Worm (Caenorhabditis elegans) whole organism, late embryonic: ENCODE results near the gene mut-15.

Experiments used
- C08G9.2 ChIP-seq: sonication (generic microtip); optimal IDR thresholded peaks from 2 replicates; lab custom pipeline; 2016; ENCODE audit warnings: mild to moderate bottlenecking, missing genetic modification characterization, moderate library complexity, missing compliant biosample characterization
- C38D4.7 ChIP-seq: fragments of 200-800 bp; sonication (Bioruptor generic); optimal IDR thresholded peaks from 2 replicates; lab custom pipeline; 2018; ENCODE audit warnings: mild to moderate bottlenecking, missing genetic modification characterization, moderate library complexity, missing compliant biosample characterization
- F13H6.1 ChIP-seq: sonication (generic microtip); optimal IDR thresholded peaks from 2 replicates; lab custom pipeline; 2016; ENCODE audit warnings: missing genetic modification characterization, missing compliant biosample characterization
- K02D7.2 ChIP-seq: sonication (generic microtip); optimal IDR thresholded peaks from 2 replicates; lab custom pipeline; 2017; ENCODE audit warnings: mild to moderate bottlenecking, missing genetic modification characterization, missing compliant biosample characterization
- K09A11.1 ChIP-seq: sonication (generic microtip); optimal IDR thresholded peaks from 2 replicates; lab custom pipeline; 2017; ENCODE audit warnings: antibody characterized with exemption, mild to moderate bottlenecking, missing genetic modification characterization, missing compliant biosample characterization; ENCODE audit not compliant: insufficient read depth
- T23F11.4 ChIP-seq: fragments of 200-800 bp; sonication (Bioruptor generic); optimal IDR thresholded peaks from 2 replicates; lab custom pipeline; 2018; ENCODE audit warnings: mild to moderate bottlenecking, missing genetic modification characterization, missing compliant biosample characterization
- Y22D7AL.16 ChIP-seq: sonication (generic microtip); optimal IDR thresholded peaks from 2 replicates; lab custom pipeline; 2016; ENCODE audit warnings: missing genetic modification characterization, missing compliant biosample characterization
- ama-1 ChIP-seq: fragments of 150-350 bp; optimal IDR thresholded peaks from 2 replicates; lab custom pipeline; 2014
- ceh-14 ChIP-seq: sonication (generic microtip); optimal IDR thresholded peaks from 2 replicates; lab custom pipeline; 2016; ENCODE audit warnings: missing genotype, missing genetic modification characterization, missing compliant biosample characterization
- ceh-19 ChIP-seq: fragments of 200-800 bp; sonication (Bioruptor generic); optimal IDR thresholded peaks from 2 replicates; lab custom pipeline; 2018; ENCODE audit warnings: mild to moderate bottlenecking, missing genetic modification characterization, missing compliant biosample characterization
- ceh-2 ChIP-seq: sonication (generic microtip); optimal IDR thresholded peaks from 2 replicates; lab custom pipeline; 2016; ENCODE audit warnings: missing genotype, missing genetic modification characterization, missing compliant biosample characterization
- ceh-30 ChIP-seq: fragments of 150-350 bp; optimal IDR thresholded peaks from 2 replicates; lab custom pipeline; 2014; ENCODE audit warnings: missing biosample characterization, missing genetic modification characterization
- ceh-34 ChIP-seq: sonication (generic microtip); optimal IDR thresholded peaks from 2 replicates; lab custom pipeline; 2016; ENCODE audit warnings: mild to moderate bottlenecking, missing genetic modification characterization, missing compliant biosample characterization
- ceh-48 ChIP-seq: sonication (generic microtip); optimal IDR thresholded peaks from 2 replicates; lab custom pipeline; 2016; ENCODE audit warnings: missing genetic modification characterization, inconsistent platforms, missing compliant biosample characterization
- ceh-6 ChIP-seq: fragments of 200-800 bp; sonication (Bioruptor generic); optimal IDR thresholded peaks from 2 replicates; lab custom pipeline; 2018; ENCODE audit warnings: mild to moderate bottlenecking, missing genetic modification characterization, missing compliant biosample characterization
- che-1 ChIP-seq: sonication (generic microtip); optimal IDR thresholded peaks from 2 replicates; lab custom pipeline; 2016; ENCODE audit warnings: mild to moderate bottlenecking, missing genetic modification characterization, missing compliant biosample characterization
- dve-1 ChIP-seq: sonication (generic microtip); optimal IDR thresholded peaks from 2 replicates; lab custom pipeline; 2017; ENCODE audit warnings: antibody characterized with exemption, mild to moderate bottlenecking, missing genetic modification characterization, missing compliant biosample characterization
- eyg-1 ChIP-seq: sonication (generic microtip); optimal IDR thresholded peaks from 2 replicates; lab custom pipeline; 2016; ENCODE audit warnings: missing genotype, missing genetic modification characterization, missing compliant biosample characterization
- fax-1 ChIP-seq: sonication (generic microtip); optimal IDR thresholded peaks from 2 replicates; lab custom pipeline; 2016; ENCODE audit warnings: missing genotype, missing genetic modification characterization, missing compliant biosample characterization
- gmeb-2 ChIP-seq: sonication (generic microtip); optimal IDR thresholded peaks from 2 replicates; lab custom pipeline; 2016; ENCODE audit warnings: missing genetic modification characterization, inconsistent platforms, missing compliant biosample characterization
- hlh-13 ChIP-seq: fragments of 200-800 bp; sonication (Bioruptor generic); optimal IDR thresholded peaks from 2 replicates; lab custom pipeline; 2018; ENCODE audit warnings: mild to moderate bottlenecking, missing genetic modification characterization, missing compliant biosample characterization
- hlh-30 ChIP-seq: sonication (generic microtip); optimal IDR thresholded peaks from 2 replicates; lab custom pipeline; 2017; ENCODE audit warnings: antibody characterized with exemption, missing genetic modification characterization, missing compliant biosample characterization; ENCODE audit not compliant: insufficient read depth
- hlh-6 ChIP-seq: sonication (generic microtip); optimal IDR thresholded peaks from 2 replicates; lab custom pipeline; 2016; ENCODE audit warnings: missing genotype, missing genetic modification characterization, missing compliant biosample characterization
- lim-6 ChIP-seq: sonication (generic microtip); optimal IDR thresholded peaks from 2 replicates; lab custom pipeline; 2016; ENCODE audit warnings: missing genetic modification characterization, missing compliant biosample characterization
- mec-3 ChIP-seq: sonication (generic microtip); optimal IDR thresholded peaks from 2 replicates; lab custom pipeline; 2016; ENCODE audit warnings: borderline replicate concordance, missing genetic modification characterization, missing compliant biosample characterization
- nfya-1 ChIP-seq: sonication (generic microtip); optimal IDR thresholded peaks from 2 replicates; lab custom pipeline; 2017; ENCODE audit warnings: missing genetic modification characterization, mild to moderate bottlenecking, missing compliant biosample characterization, antibody characterized with exemption, moderate library complexity
- nhr-11 ChIP-seq: fragments of 150-350 bp; optimal IDR thresholded peaks from 2 replicates; lab custom pipeline; 2014; ENCODE audit warnings: missing biosample characterization, missing genetic modification characterization
- nhr-232 ChIP-seq: sonication (generic microtip); optimal IDR thresholded peaks from 2 replicates; lab custom pipeline; 2016; ENCODE audit warnings: missing genetic modification characterization, missing compliant biosample characterization
- npax-4 ChIP-seq: sonication (generic microtip); optimal IDR thresholded peaks from 2 replicates; lab custom pipeline; 2016; ENCODE audit warnings: missing genetic modification characterization, missing compliant biosample characterization
- odd-2 ChIP-seq: sonication (generic microtip); optimal IDR thresholded peaks from 2 replicates; lab custom pipeline; 2017; ENCODE audit warnings: antibody characterized with exemption, mild to moderate bottlenecking, missing genetic modification characterization, missing compliant biosample characterization
- pha-2 ChIP-seq: sonication (generic microtip); optimal IDR thresholded peaks from 2 replicates; lab custom pipeline; 2017; ENCODE audit warnings: mild to moderate bottlenecking, missing genetic modification characterization, missing compliant biosample characterization
- pha-4 ChIP-seq: fragments of 150-350 bp; optimal IDR thresholded peaks from 2 replicates; lab custom pipeline; 2018; ENCODE audit warnings: missing biosample characterization, missing genetic modification reagents, missing genetic modification characterization
- pqm-1 ChIP-seq: sonication (generic microtip); optimal IDR thresholded peaks from 2 replicates; lab custom pipeline; 2016; ENCODE audit warnings: missing genetic modification characterization, missing compliant biosample characterization
- pros-1 ChIP-seq: fragments of 150-350 bp; optimal IDR thresholded peaks from 2 replicates; lab custom pipeline; 2014; ENCODE audit warnings: missing biosample characterization, missing genetic modification reagents, missing genetic modification characterization
- sdc-2 ChIP-seq: sonication (generic microtip); optimal IDR thresholded peaks from 2 replicates; lab custom pipeline; 2016; ENCODE audit warnings: missing genotype, missing genetic modification characterization, missing compliant biosample characterization
- sox-4 ChIP-seq: sonication (generic microtip); optimal IDR thresholded peaks from 2 replicates; lab custom pipeline; 2017; ENCODE audit warnings: mild to moderate bottlenecking, missing genetic modification characterization, inconsistent platforms, missing compliant biosample characterization
- tbx-2 ChIP-seq: sonication (generic microtip); optimal IDR thresholded peaks from 2 replicates; lab custom pipeline; 2016; ENCODE audit warnings: missing genetic modification characterization, missing compliant biosample characterization
- ttx-3 ChIP-seq: sonication (generic microtip); optimal IDR thresholded peaks from 2 replicates; lab custom pipeline; 2016; ENCODE audit warnings: missing genetic modification reagents, missing genetic modification characterization, missing compliant biosample characterization
- unc-42 ChIP-seq: sonication (generic microtip); optimal IDR thresholded peaks from 2 replicates; lab custom pipeline; 2016; ENCODE audit warnings: missing genotype, missing genetic modification characterization, missing compliant biosample characterization
- unc-55 ChIP-seq: sonication (generic microtip); optimal IDR thresholded peaks from 2 replicates; lab custom pipeline; 2017; ENCODE audit warnings: missing biosample characterization, missing genetic modification reagents, missing genetic modification characterization
- ztf-16 ChIP-seq: sonication (generic microtip); optimal IDR thresholded peaks from 2 replicates; lab custom pipeline; 2017; ENCODE audit warnings: missing genetic modification characterization, missing compliant biosample characterization

Gene mut-15

DNA sequence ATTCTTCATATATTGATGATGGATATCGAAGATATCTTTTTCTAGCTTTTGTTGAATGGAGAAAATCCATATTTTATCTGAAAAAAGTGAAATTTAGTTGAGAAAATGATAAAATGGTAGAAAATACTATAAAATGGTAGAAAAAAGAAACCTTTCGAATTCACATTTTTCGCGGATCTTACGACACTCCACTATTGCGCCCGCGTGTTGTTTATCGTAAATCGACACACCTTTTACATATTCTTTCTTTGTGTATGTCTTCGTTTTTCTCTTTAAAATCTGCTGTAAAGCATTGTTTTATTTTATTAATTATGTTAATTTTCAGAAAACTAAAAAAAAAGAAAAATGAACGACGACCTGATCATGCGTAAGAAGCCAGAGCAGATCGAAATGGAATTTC lies 11.5 kb upstream of the mut-15 start, which contains the start of the genes cdt-2 and T01C3.2:
Gene cdt-2, minus strand, starts transcription at position 284 of the 400 bp plus-strand sequence.
Gene T01C3.2, plus strand, starts transcription at position 326 of the 400 bp plus-strand sequence.
- TF ChIP-seq ceh-34 (no peak), nfya-1 (tag; lab: Kevin White, UChicago) (peak; percentile 19)

DNA sequence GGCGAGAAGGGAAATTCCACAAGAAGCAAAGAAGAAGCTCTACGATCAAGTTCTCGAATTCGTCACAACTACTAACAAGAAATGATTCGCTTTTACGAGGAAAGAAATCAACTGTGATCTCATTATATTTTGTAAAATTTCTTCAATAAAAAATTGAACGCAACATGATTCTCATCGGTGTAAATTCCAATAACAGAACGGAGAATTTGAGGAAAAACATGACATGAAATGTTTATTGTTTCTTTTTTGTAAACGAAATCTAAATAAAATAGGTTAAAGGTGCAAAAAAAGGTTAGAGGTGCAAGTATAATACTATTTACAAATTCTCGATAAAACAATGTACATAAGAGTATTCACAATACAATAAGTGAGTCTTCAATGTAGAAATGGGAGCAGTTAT lies 10.9 kb upstream of the mut-15 start:
- TF ChIP-seq pha-2 (tag; lab: Kevin White, UChicago) (no peak), npax-4 (tag; lab: Kevin White, UChicago) (no peak), ceh-14 (tag; lab: Kevin White, UChicago) (no peak), pqm-1 (tag; lab: Kevin White, UChicago) (no peak), unc-55 (GFP tag; lab: Kevin White, UChicago) (no peak), ztf-16 (tag; lab: Kevin White, UChicago) (no peak), Y22D7AL.16 (no peak), T23F11.4 (GFP tag; lab: Kevin White, UChicago) (no peak), hlh-30 (tag; lab: Kevin White, UChicago) (no peak), dve-1 (tag; lab: Kevin White, UChicago) (no peak), sdc-2 (tag; lab: Kevin White, UChicago) (no peak), eyg-1 (tag; lab: Kevin White, UChicago) (no peak), fax-1 (tag; lab: Kevin White, UChicago) (no peak), pha-4 (tag; lab: Kevin White, UChicago) (no peak), ceh-19 (GFP tag; lab: Kevin White, UChicago) (no peak), hlh-13 (GFP tag; lab: Kevin White, UChicago) (no peak), sox-4 (tag; lab: Kevin White, UChicago) (no peak), che-1 (tag; lab: Kevin White, UChicago) (no peak), ceh-2 (tag; lab: Kevin White, UChicago) (no peak), K02D7.2 (tag; lab: Kevin White, UChicago) (no peak)

DNA sequence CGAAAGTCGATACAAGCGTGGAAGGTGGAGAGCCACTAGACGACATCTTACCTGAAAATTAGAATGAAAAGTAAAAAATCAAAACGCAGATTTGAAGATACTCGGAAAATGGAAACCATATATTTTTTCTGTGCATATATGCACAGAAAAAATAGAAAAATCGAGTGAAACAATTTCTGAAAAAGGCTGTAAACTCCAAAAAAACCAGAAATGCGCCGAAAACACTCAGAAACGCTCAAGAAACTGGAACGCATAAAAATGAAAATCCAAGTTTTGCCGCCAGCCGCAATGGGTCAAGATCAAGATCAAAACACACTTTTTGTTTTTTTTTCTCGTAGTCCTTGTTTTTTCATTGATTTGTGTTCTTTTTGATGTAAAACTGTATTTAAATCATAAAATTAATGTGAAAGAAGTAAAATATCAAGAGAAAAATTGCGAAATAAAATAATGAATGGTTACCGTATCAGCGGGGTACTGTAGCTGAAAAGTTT lies 9.7 kb upstream of the mut-15 start, which contains the start of gene T01C3.3:
Gene T01C3.3, minus strand, starts transcription at position 51 of the 491 bp plus-strand sequence.
- TF ChIP-seq hlh-6 (tag; lab: Kevin White, UChicago), result no peak
- no peak for TF ChIP-seq nhr-11 (tag; lab: Kevin White, UChicago)
- TF ChIP-seq nhr-232 (tag; lab: Kevin White, UChicago), result no peak
- TF ChIP-seq ztf-16 (tag; lab: Kevin White, UChicago), result no peak
- TF ChIP-seq F13H6.1 (tag; lab: Kevin White, UChicago), result no peak
- TF ChIP-seq ttx-3 (tag; lab: Kevin White, UChicago), result no peak
- TF ChIP-seq ceh-14 (tag; lab: Kevin White, UChicago), result no peak
- TF ChIP-seq mec-3 (tag; lab: Kevin White, UChicago), result no peak
- no peak for TF ChIP-seq odd-2 (tag; lab: Kevin White, UChicago)
- no peak for TF ChIP-seq lim-6 (tag; lab: Kevin White, UChicago)
- no peak for TF ChIP-seq hlh-13 (GFP tag; lab: Kevin White, UChicago)
- no peak for TF ChIP-seq unc-42
- TF ChIP-seq tbx-2 (tag; lab: Kevin White, UChicago), result no peak
- no peak for TF ChIP-seq gmeb-2 (tag; lab: Kevin White, UChicago)
- no peak for TF ChIP-seq npax-4 (tag; lab: Kevin White, UChicago)
- no peak for TF ChIP-seq ama-1 (lab: Kevin White, UChicago)
- no peak for TF ChIP-seq C08G9.2 (tag; lab: Kevin White, UChicago)

DNA sequence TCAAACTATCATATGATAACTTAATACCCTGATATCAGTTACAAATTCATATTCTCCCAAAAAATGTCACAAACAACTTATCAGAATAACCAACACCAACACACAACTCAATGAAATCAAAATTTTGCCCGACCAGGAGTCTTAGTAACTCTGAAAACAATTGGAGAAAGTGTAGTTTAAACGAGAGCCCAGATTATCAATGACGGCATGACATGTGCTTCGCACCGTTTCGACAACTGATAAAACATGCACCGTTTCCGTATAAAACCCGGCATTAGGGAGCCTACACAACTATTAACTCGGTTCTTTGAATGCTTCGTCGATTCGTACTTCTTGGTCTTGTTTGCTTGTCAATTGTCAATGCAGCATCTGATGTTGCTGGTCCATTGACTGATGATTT lies 8.7 kb upstream of the mut-15 start, which contains the start of gene fil-1:
Gene fil-1, plus strand, starts transcription at position 219 of the 400 bp plus-strand sequence.
- TF ChIP-seq ttx-3 (tag; lab: Kevin White, UChicago) (no peak), ceh-48 (tag; lab: Kevin White, UChicago) (no peak), pros-1 (no peak), K02D7.2 (tag; lab: Kevin White, UChicago) (no peak), C38D4.7 (GFP tag; lab: Kevin White, UChicago) (no peak), K09A11.1 (tag; lab: Kevin White, UChicago) (no peak), C08G9.2 (tag; lab: Kevin White, UChicago) (no peak), ceh-6 (GFP tag; lab: Kevin White, UChicago) (no peak), ceh-30 (tag; lab: Kevin White, UChicago) (no peak), nhr-11 (tag; lab: Kevin White, UChicago) (no peak), sdc-2 (tag; lab: Kevin White, UChicago) (no peak), che-1 (tag; lab: Kevin White, UChicago) (no peak)
